Fruit fly (Drosophila melanogaster) whole organism, pupa: ENCODE measurements around the gene CG33552.
A peak's percentile ranks its signal among the peaks of the same experiment; 100 is the strongest.

Source experiments
- CG10348 ChIP-seq: fragments of 200-800 bp; sonication (Bioruptor generic); IDR thresholded peaks from 2 replicates; pipeline ENCODE4 v1.3.6; 2022; ENCODE audit warnings: missing biosample characterization, missing genetic modification characterization
- CG12605 ChIP-seq: fragments of 200-800 bp; sonication (Bioruptor generic); IDR thresholded peaks from 2 replicates; pipeline ENCODE4 v1.3.6; 2022; ENCODE audit warnings: missing biosample characterization, missing genetic modification characterization
- CG13204 ChIP-seq: fragments of 200-800 bp; sonication (Bioruptor generic); optimal IDR thresholded peaks from 2 replicates; lab custom pipeline; 2018; ENCODE audit warnings: missing biosample characterization, mild to moderate bottlenecking, missing genetic modification characterization, moderate library complexity
- CG14655 ChIP-seq: fragments of 200-800 bp; sonication (Bioruptor generic); optimal IDR thresholded peaks from 3 replicates; lab custom pipeline; 2017; ENCODE audit warnings: mild to moderate bottlenecking, missing biosample characterization, missing genetic modification reagents, missing genetic modification characterization
- CG15710 ChIP-seq: fragments of 200-800 bp; sonication (Bioruptor generic); optimal IDR thresholded peaks from 2 replicates; lab custom pipeline; 2018; ENCODE audit warnings: missing biosample characterization, mild to moderate bottlenecking, missing genetic modification characterization, moderate library complexity
- CG17806 ChIP-seq: fragments of 200-800 bp; sonication (Bioruptor generic); optimal IDR thresholded peaks from 2 replicates; lab custom pipeline; 2018; ENCODE audit warnings: missing biosample characterization, mild to moderate bottlenecking, missing genetic modification characterization, moderate library complexity
- CG32121 ChIP-seq: fragments of 200-800 bp; sonication (Bioruptor generic); IDR thresholded peaks from 2 replicates; pipeline ENCODE4 v1.3.6; 2022; ENCODE audit warnings: missing biosample characterization, missing genetic modification characterization
- CG34367 ChIP-seq: fragments of 200-800 bp; sonication (Bioruptor generic); optimal IDR thresholded peaks from 2 replicates; lab custom pipeline; 2018; ENCODE audit warnings: missing biosample characterization, mild to moderate bottlenecking, missing genetic modification characterization
- CG4496 ChIP-seq: fragments of 200-800 bp; sonication (Bioruptor generic); IDR thresholded peaks from 3 replicates; pipeline ENCODE4 v1.3.6; 2022; ENCODE audit warnings: missing biosample characterization, missing genetic modification characterization
- CG8159 ChIP-seq: fragments of 200-800 bp; sonication (Bioruptor generic); optimal IDR thresholded peaks from 3 replicates; lab custom pipeline; 2018; ENCODE audit warnings: missing biosample characterization, mild to moderate bottlenecking, missing genetic modification characterization, moderate library complexity
- CG8301 ChIP-seq: fragments of 200-800 bp; sonication (Bioruptor generic); optimal IDR thresholded peaks from 2 replicates; lab custom pipeline; 2018; ENCODE audit warnings: missing biosample characterization, mild to moderate bottlenecking, missing genetic modification characterization
- CG9948 ChIP-seq: fragments of 200-800 bp; sonication (Bioruptor generic); optimal IDR thresholded peaks from 2 replicates; lab custom pipeline; 2018; ENCODE audit warnings: missing biosample characterization, mild to moderate bottlenecking, missing genetic modification characterization, moderate library complexity
- D1 ChIP-seq: fragments of 200-800 bp; sonication (Bioruptor generic); optimal IDR thresholded peaks from 2 replicates; lab custom pipeline; 2018; ENCODE audit warnings: missing biosample characterization, mild to moderate bottlenecking, missing genetic modification characterization, moderate library complexity
- EcR ChIP-seq: fragments of 200-800 bp; sonication (Bioruptor generic); optimal IDR thresholded peaks from 3 replicates; lab custom pipeline; 2019; ENCODE audit warnings: missing biosample characterization, missing genetic modification characterization, mild to moderate bottlenecking, moderate library complexity, missing genetic modification reagents
- Ets98B ChIP-seq: fragments of 200-800 bp; sonication (Bioruptor generic); IDR thresholded peaks from 2 replicates; pipeline ENCODE4 v1.3.6; 2022; ENCODE audit warnings: missing biosample characterization, missing genetic modification characterization
- Pif1A ChIP-seq: fragments of 200-800 bp; sonication (Bioruptor generic); optimal IDR thresholded peaks from 3 replicates; lab custom pipeline; 2016; ENCODE audit warnings: missing biosample characterization, missing genetic modification characterization
- Pif1B ChIP-seq: fragments of 200-800 bp; sonication (Bioruptor generic); optimal IDR thresholded peaks from 3 replicates; lab custom pipeline; 2016; ENCODE audit warnings: missing biosample characterization, missing genetic modification characterization
- Snoo ChIP-seq: fragments of 200-800 bp; sonication (Bioruptor generic); optimal IDR thresholded peaks from 3 replicates; lab custom pipeline; 2017; ENCODE audit warnings: missing biosample characterization, mild to moderate bottlenecking, missing genetic modification characterization, inconsistent platforms
- fd96Ca ChIP-seq: fragments of 200-800 bp; sonication (Bioruptor generic); IDR thresholded peaks from 3 replicates; pipeline ENCODE4 v1.3.6; 2022; ENCODE audit warnings: missing biosample characterization, missing genetic modification characterization
- gl ChIP-seq: fragments of 200-800 bp; sonication (Bioruptor generic); optimal IDR thresholded peaks from 2 replicates; lab custom pipeline; 2018; ENCODE audit warnings: missing biosample characterization, mild to moderate bottlenecking, missing genetic modification characterization
- rn ChIP-seq: fragments of 200-800 bp; sonication (Bioruptor generic); IDR thresholded peaks from 2 replicates; pipeline ENCODE4 v1.3.6; 2022; ENCODE audit warnings: missing biosample characterization, missing genetic modification characterization

The CG33552 gene

DNA sequence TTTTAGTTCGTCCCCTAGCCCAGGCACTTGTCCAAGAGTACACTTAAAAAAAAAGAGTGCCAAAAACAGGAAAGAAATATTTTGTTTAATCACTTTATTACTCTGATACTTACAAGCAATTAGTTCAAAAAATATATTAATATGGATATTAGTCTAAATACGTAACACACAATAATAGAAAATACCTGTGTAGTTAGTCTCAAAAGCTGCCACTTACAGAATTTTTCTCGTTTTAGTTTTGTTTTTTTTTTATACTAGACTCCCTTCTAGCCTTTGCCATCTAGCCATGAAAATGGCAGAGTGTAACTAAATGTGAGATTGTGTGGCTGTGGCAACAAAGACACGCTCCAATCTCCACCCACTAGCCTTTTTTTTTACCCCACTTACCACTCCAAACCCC is 5.6 kb downstream of the CG33552 start:
- TF ChIP-seq CG10348 (no peak), CG9948 (tag; lab: Kevin White, UChicago) (peak; percentile 77), CG32121 (peak; percentile 46; the same call in 1 of the 2 replicates), Pif1A (GFP tag; lab: Kevin White, UChicago) (peak; percentile 78), CG8159 (tag; lab: Kevin White, UChicago) (peak; percentile 76), Ets98B (0 out of 2 replicates have a peak, but pooled peaks have one; percentile 8), CG13204 (peak; percentile 63), gl (tag; lab: Kevin White, UChicago) (no peak), CG4496 (GFP tag; lab: Robert Waterston, UW) (0 out of 3 replicates have a peak, but pooled peaks have one; percentile 35), Snoo (no peak), rn (no peak), CG8301 (peak; percentile 62), CG14655 (GFP tag; lab: Kevin White, UChicago) (peak; percentile 77), fd96Ca (GFP tag; lab: Robert Waterston, UW) (no peak), CG12605 (GFP tag; lab: Robert Waterston, UW) (peak; percentile 61; the same call in 1 of the 2 replicates), EcR (peak; percentile 25), CG34367 (tag; lab: Kevin White, UChicago) (peak; percentile 77), Pif1B (peak; percentile 46), CG17806 (tag; lab: Kevin White, UChicago) (peak; percentile 67), CG15710 (tag; lab: Kevin White, UChicago) (peak; percentile 77), D1 (peak; percentile 42)

DNA sequence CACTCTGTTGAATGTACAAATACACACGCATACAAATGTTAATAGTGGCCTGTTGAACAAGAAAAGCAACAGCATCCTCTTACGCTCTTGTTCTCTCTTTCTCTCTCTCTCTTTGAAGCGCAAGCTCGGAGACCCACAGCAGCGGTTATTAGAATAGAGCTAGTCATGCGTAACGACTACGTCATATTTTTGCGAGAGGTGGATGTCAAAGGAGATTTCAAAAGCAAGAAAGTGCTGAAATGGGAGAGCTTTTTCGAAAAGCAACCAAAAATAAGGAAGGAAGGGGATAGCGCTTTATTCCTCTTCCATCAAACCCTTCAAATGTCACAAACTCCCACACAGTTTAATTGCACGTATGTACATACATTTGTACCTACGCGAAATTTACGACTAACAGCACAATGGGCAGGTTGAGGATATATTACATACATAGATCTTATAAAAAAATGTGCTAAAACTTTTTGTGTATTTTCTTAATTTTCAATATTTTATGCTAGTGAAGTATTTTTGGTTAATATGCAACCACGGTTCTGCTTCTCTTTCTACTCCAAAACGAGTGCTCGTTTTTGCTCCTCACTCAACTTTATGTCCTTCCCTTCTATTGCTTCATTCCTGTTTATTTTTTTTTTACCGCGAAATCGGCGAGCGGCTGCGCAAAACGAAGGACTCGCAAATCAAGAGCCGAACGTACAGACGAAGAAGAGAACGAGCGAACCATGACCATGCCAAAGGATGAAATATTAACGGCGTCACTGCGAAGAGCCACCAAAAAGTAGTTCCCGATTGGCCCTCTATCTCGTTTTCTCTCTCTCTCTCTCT is 7.7 kb downstream of the CG33552 start:
- TF ChIP-seq CG13204, result no peak
- no peak for TF ChIP-seq CG10348
- TF ChIP-seq CG8301, result peak; percentile 22
- TF ChIP-seq CG14655 (GFP tag; lab: Kevin White, UChicago), result peak; percentile 44
- TF ChIP-seq CG32121, result no peak
- no peak for TF ChIP-seq EcR
- peak; percentile 8 for TF ChIP-seq Pif1B
- no peak for TF ChIP-seq Ets98B
- TF ChIP-seq gl (tag; lab: Kevin White, UChicago), result no peak
- no peak for TF ChIP-seq CG4496 (GFP tag; lab: Robert Waterston, UW)
- 0 out of 3 replicates have a peak, but pooled peaks have one; percentile 59 for TF ChIP-seq fd96Ca (GFP tag; lab: Robert Waterston, UW)
- TF ChIP-seq CG17806 (tag; lab: Kevin White, UChicago), result no peak
- peak; percentile 55 for TF ChIP-seq CG9948 (tag; lab: Kevin White, UChicago)
- TF ChIP-seq rn, result no peak
- TF ChIP-seq CG12605 (GFP tag; lab: Robert Waterston, UW), result no peak; the same call in 1 of the 2 replicates
- TF ChIP-seq CG8159 (tag; lab: Kevin White, UChicago), result peak; percentile 20
- peak; percentile 57 for TF ChIP-seq CG15710 (tag; lab: Kevin White, UChicago)
- peak; percentile 38 for TF ChIP-seq CG34367 (tag; lab: Kevin White, UChicago)
- TF ChIP-seq D1, result no peak
- peak; percentile 34 for TF ChIP-seq Snoo
- peak; percentile 61 for TF ChIP-seq Pif1A (GFP tag; lab: Kevin White, UChicago)

DNA sequence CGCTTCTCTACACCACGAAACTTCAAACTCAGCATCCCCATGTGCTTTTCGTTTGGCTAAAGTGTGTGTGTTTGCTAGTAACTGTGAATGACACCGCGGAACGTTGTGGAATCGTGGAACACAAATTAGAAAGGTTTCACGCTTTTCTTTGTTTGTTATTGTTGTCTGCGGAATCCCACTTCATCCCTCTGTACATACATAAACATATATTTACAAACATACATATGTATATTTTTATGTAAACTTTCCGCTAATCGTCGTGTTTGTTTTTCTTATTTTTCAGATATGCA is 8.3 kb downstream of the CG33552 start:
- TF ChIP-seq CG8159 (tag; lab: Kevin White, UChicago), result no peak
- no peak for TF ChIP-seq CG8301
- no peak for TF ChIP-seq Pif1A (GFP tag; lab: Kevin White, UChicago)
- no peak for TF ChIP-seq CG4496 (GFP tag; lab: Robert Waterston, UW)
- no peak for TF ChIP-seq EcR
- TF ChIP-seq D1, result no peak
- no peak for TF ChIP-seq CG13204
- no peak for TF ChIP-seq CG10348
- no peak for TF ChIP-seq CG12605 (GFP tag; lab: Robert Waterston, UW)
- TF ChIP-seq CG15710 (tag; lab: Kevin White, UChicago), result no peak
- TF ChIP-seq CG34367 (tag; lab: Kevin White, UChicago), result no peak
- TF ChIP-seq CG9948 (tag; lab: Kevin White, UChicago), result no peak
- no peak for TF ChIP-seq CG32121
- no peak for TF ChIP-seq Ets98B
- TF ChIP-seq rn, result no peak
- TF ChIP-seq Snoo, result no peak

DNA sequence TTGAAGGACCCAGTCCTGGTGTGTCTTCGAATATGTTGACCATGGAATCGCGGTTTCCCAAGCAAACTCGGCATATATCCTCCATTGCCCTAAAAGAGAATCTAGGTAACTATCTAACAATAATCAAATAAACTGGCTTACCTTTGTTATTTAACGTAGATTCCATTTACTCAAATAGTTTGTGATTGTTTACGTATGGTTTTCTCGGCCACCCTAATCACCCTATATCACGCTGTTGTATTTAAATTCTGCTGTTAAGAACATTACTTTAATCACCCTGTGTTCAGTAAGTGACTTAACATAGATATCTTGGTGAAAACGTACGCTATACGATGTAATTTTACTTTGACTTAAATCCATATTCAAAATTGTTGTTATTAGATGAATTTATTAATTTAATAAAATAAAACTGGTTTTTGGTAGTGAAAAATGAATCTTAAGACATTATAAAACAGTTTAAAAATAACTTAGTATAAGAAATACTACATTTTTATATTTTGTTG is 20.8 kb downstream of the CG33552 start:
- no peak for TF ChIP-seq D1
- no peak for TF ChIP-seq CG8159 (tag; lab: Kevin White, UChicago)
- no peak for TF ChIP-seq Ets98B
- TF ChIP-seq, all 21 proteins: peak for 0

DNA sequence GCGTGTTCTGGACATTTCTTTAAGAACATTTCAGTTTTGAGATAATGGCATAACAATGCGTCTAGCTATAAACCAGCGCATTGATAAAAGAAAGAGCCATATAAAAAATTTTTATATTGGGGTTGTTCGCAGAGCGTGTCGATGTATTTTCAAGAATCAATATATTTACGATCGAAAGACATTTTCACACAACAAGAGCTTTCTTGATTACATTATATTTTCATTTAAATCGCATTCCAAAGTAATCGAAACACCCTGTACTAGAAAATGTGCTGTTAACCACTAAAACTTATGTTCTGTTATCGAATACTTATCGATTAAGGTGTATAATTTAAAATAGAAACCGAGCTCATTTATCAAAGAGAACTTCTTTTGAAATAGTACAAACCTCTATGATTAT is 21.4 kb downstream of the CG33552 start:
- no peak for TF ChIP-seq fd96Ca (GFP tag; lab: Robert Waterston, UW)
- TF ChIP-seq CG8301, result no peak
- TF ChIP-seq Snoo, result peak; percentile 37
- no peak for TF ChIP-seq CG9948 (tag; lab: Kevin White, UChicago)
- no peak for TF ChIP-seq CG8159 (tag; lab: Kevin White, UChicago)
- TF ChIP-seq CG34367 (tag; lab: Kevin White, UChicago), result no peak
- TF ChIP-seq EcR, result no peak
- peak; percentile 50 for TF ChIP-seq CG15710 (tag; lab: Kevin White, UChicago)
- no peak for TF ChIP-seq CG12605 (GFP tag; lab: Robert Waterston, UW)
- no peak for TF ChIP-seq CG32121
- TF ChIP-seq Pif1B, result peak; percentile 43
- TF ChIP-seq CG17806 (tag; lab: Kevin White, UChicago), result no peak
- no peak for TF ChIP-seq rn
- TF ChIP-seq Pif1A (GFP tag; lab: Kevin White, UChicago), result peak; percentile 60
- TF ChIP-seq CG10348, result no peak
- no peak for TF ChIP-seq CG4496 (GFP tag; lab: Robert Waterston, UW)
- no peak for TF ChIP-seq CG13204
- TF ChIP-seq CG14655 (GFP tag; lab: Kevin White, UChicago), result no peak
- TF ChIP-seq Ets98B, result no peak
- no peak for TF ChIP-seq gl (tag; lab: Kevin White, UChicago)
- no peak for TF ChIP-seq D1
